Worm (Caenorhabditis elegans): ENCODE measurements around the gene cyp-32A1.
A peak's percentile ranks its signal among the peaks of the same experiment; 100 is the strongest.

The cyp-32A1 gene

ce11 chrV:7744068-7744467 is 37.5 kb upstream of the cyp-32A1 start:
- TF ChIP-seq sptf-1 (tag; optimal IDR thresholded peaks at IDR 0.05) (no peak), nhr-12 (tag; optimal IDR thresholded peaks at IDR 0.05) (no peak), ceh-39 (tag; optimal IDR thresholded peaks at IDR 0.05) (no peak), unc-39 (tag; optimal IDR thresholded peaks at IDR 0.05) (no peak), pha-4 (tag; optimal IDR thresholded peaks at IDR 0.05) (no peak), lin-13 (tag; optimal IDR thresholded peaks at IDR 0.05) (no peak), drap-1 (GFP tag; optimal IDR thresholded peaks at IDR 0.05) (no peak), elt-3 (tag; optimal IDR thresholded peaks at IDR 0.05) (no peak), ztf-11 (tag; optimal IDR thresholded peaks at IDR 0.05) (no peak), hlh-1 (tag; optimal IDR thresholded peaks at IDR 0.05) (no peak), snpc-4 (tag; optimal IDR thresholded peaks at IDR 0.05) (no peak), blmp-1 (tag; optimal IDR thresholded peaks at IDR 0.05) (no peak), unc-120 (tag; optimal IDR thresholded peaks at IDR 0.05; ENCODE audit: poor library complexity, severe bottlenecking) (no peak), flh-1 (GFP tag; optimal IDR thresholded peaks at IDR 0.05) (no peak), nhr-2 (tag; optimal IDR thresholded peaks at IDR 0.05) (no peak), tbx-8 (GFP tag; optimal IDR thresholded peaks at IDR 0.05) (no peak), mls-2 (tag; optimal IDR thresholded peaks at IDR 0.05) (no peak), nhr-237 (tag; optimal IDR thresholded peaks at IDR 0.05) (no peak)

ce11 chrV:7745386-7745785 is 36.2 kb upstream of the cyp-32A1 start:
- TF ChIP-seq ceh-39 (tag; optimal IDR thresholded peaks at IDR 0.05): no peak
- TF ChIP-seq sptf-1 (tag; optimal IDR thresholded peaks at IDR 0.05): no peak
- TF ChIP-seq ces-1 (GFP tag; optimal IDR thresholded peaks at IDR 0.05): no peak
- TF ChIP-seq drap-1 (GFP tag; optimal IDR thresholded peaks at IDR 0.05): no peak
- no peak for TF ChIP-seq sem-2 (GFP tag; optimal IDR thresholded peaks at IDR 0.05)
- TF ChIP-seq pha-4 (tag; optimal IDR thresholded peaks at IDR 0.05): no peak
- no peak for TF ChIP-seq ztf-11 (tag; optimal IDR thresholded peaks at IDR 0.05)
- TF ChIP-seq nhr-76 (tag; optimal IDR thresholded peaks at IDR 0.05): no peak
- no peak for TF ChIP-seq mep-1 (tag; optimal IDR thresholded peaks at IDR 0.05)
- no peak for TF ChIP-seq lsy-2 (tag; optimal IDR thresholded peaks at IDR 0.05)
- TF ChIP-seq unc-62 (GFP tag; optimal IDR thresholded peaks at IDR 0.05): no peak
- no peak for TF ChIP-seq elt-1 (tag; optimal IDR thresholded peaks at IDR 0.05; ENCODE audit: borderline replicate concordance, insufficient read depth)
- TF ChIP-seq lin-32 (GFP tag; optimal IDR thresholded peaks at IDR 0.05): no peak
- TF ChIP-seq snpc-4 (tag; optimal IDR thresholded peaks at IDR 0.05): no peak

- TF ChIP-seq ham-2 (GFP tag; optimal IDR thresholded peaks at IDR 0.05) (peak; percentile 86), hlh-1 (tag; optimal IDR thresholded peaks at IDR 0.05) (no peak), drap-1 (GFP tag; optimal IDR thresholded peaks at IDR 0.05) (no peak), unc-120 (tag; optimal IDR thresholded peaks at IDR 0.05; ENCODE audit: poor library complexity, severe bottlenecking) (peak; percentile 18), nhr-2 (tag; optimal IDR thresholded peaks at IDR 0.05) (peak; percentile 39), unc-62 (GFP tag; optimal IDR thresholded peaks at IDR 0.05) (peak; percentile 99)
Observed at ce11 chrV:7745903-7746302, 35.7 kb upstream of the cyp-32A1 start.

- TF ChIP-seq ceh-39 (tag; optimal IDR thresholded peaks at IDR 0.05) (no peak), ceh-83 (GFP tag; optimal IDR thresholded peaks at IDR 0.05) (no peak), mab-5 (tag; optimal IDR thresholded peaks at IDR 0.05) (no peak), hlh-1 (tag; optimal IDR thresholded peaks at IDR 0.05) (no peak), nhr-237 (tag; optimal IDR thresholded peaks at IDR 0.05) (no peak), bed-3 (GFP tag; optimal IDR thresholded peaks at IDR 0.05) (no peak)
Observed at ce11 chrV:7747132-7747531, 34.5 kb upstream of the cyp-32A1 start.

- TF ChIP-seq lin-13 (tag; optimal IDR thresholded peaks at IDR 0.05) (no peak), tbx-8 (GFP tag; optimal IDR thresholded peaks at IDR 0.05) (no peak), lin-32 (GFP tag; optimal IDR thresholded peaks at IDR 0.05) (no peak), zip-8 (tag; optimal IDR thresholded peaks at IDR 0.05) (no peak), elt-3 (tag; optimal IDR thresholded peaks at IDR 0.05) (no peak), sem-2 (GFP tag; optimal IDR thresholded peaks at IDR 0.05) (no peak), nhr-12 (tag; optimal IDR thresholded peaks at IDR 0.05) (no peak), drap-1 (GFP tag; optimal IDR thresholded peaks at IDR 0.05) (no peak), flh-1 (GFP tag; optimal IDR thresholded peaks at IDR 0.05) (no peak), hlh-1 (tag; optimal IDR thresholded peaks at IDR 0.05) (no peak), sptf-1 (tag; optimal IDR thresholded peaks at IDR 0.05) (no peak), ztf-11 (tag; optimal IDR thresholded peaks at IDR 0.05) (no peak), ham-2 (GFP tag; optimal IDR thresholded peaks at IDR 0.05) (no peak), mep-1 (tag; optimal IDR thresholded peaks at IDR 0.05) (no peak)
Observed at ce11 chrV:7747987-7748607, 33.5 kb upstream of the cyp-32A1 start.
